Worm (Caenorhabditis elegans): Measurements from ENCODE around the gene gba-2.
"Not testable (repeated sequence)": the region's sequence is repeated elsewhere in the genome, so short reads cannot be mapped to it uniquely, and the experiment has no call there.

gba-2 gene

ce11 chrII:2186329-2186728 is at the start of gene gba-2:
gba-2 (minus strand) TSS chrII:2186434.
- TF ChIP-seq hlh-17 (GFP tag; optimal IDR thresholded peaks at IDR 0.05; ENCODE audit: borderline replicate concordance) (no peak), elt-2 (tag; optimal IDR thresholded peaks at IDR 0.05) (peak; percentile 42), egl-27 (tag; optimal IDR thresholded peaks at IDR 0.05) (no peak), nhr-84 (tag; optimal IDR thresholded peaks at IDR 0.05) (no peak), zag-1 (tag; optimal IDR thresholded peaks at IDR 0.05) (no peak), lin-15B (tag; optimal IDR thresholded peaks at IDR 0.05) (no peak)

DNA sequence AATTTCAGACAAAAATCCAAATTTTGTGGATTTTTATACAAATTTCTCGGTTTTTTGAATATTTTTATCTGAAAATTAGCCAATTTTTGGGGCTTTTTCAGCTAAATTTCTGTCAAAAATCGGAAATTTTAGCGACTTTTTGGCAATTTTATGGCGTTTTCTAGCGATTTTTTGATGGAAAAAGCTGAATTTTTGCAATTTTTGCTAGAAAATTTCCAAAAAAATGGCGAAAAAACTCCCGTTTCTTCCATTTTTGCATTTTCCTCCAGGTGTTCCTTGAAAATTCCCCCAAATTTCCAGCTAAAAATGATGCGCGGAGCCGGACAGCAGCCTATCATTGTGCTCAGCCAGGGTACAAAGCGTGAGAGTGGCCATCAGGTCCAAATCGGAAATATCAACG is 47.0 kb upstream of the gba-2 start, which contains the start of gene cct-3:
Gene cct-3 (plus strand): TSS at position 301 of the 400 bp plus-strand sequence.
- TF ChIP-seq ztf-11 (tag; optimal IDR thresholded peaks at IDR 0.05): no peak
- TF ChIP-seq efl-1 (optimal IDR thresholded peaks at IDR 0.05): no peak
- peak in 1 of 2 experiments; percentile 59 for TF ChIP-seq efl-1 (GFP tag; optimal IDR thresholded peaks at IDR 0.05 in 1 of 2)

DNA sequence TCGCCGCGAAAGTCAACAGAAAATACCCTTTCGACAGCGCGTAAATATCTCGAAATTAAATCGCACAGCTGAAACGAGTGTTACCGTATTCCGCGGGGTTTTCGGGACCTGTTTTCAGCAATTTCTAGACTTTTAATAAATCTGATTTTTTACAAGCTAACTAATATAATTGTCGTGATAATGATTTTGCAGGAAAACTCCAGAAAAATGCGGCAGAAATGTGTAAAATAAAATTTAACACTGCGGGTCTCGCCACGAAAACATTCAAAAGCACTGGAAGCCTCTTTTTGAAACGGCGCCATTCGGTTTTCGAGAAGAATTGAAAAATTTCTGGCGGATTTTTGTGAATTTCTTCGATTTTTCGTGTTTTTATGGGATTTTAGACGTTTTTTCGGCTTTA is 46.2 kb upstream of the gba-2 start, which contains the start of gene F54A3.6:
Gene F54A3.6 (minus strand): TSS at position 42 of the 400 bp plus-strand sequence.
- TF ChIP-seq lsy-2 (tag; optimal IDR thresholded peaks at IDR 0.05) (peak; percentile 60 to 90), efl-1 (optimal IDR thresholded peaks at IDR 0.05) (peak; percentile 9 to 15), isw-1 (GFP tag; IDR thresholded peaks at IDR 0.05) (peak; percentile 57)
- TF ChIP-seq efl-1 (GFP tag; optimal IDR thresholded peaks at IDR 0.05 in 1 of 2): not testable (repeated sequence)

ce11 chrII:2230368-2230767 is 44.1 kb upstream of the gba-2 start:
- TF ChIP-seq sup-37 (GFP tag; optimal IDR thresholded peaks at IDR 0.05) (no peak), nhr-85 (tag) (peak; percentile 4)

DNA sequence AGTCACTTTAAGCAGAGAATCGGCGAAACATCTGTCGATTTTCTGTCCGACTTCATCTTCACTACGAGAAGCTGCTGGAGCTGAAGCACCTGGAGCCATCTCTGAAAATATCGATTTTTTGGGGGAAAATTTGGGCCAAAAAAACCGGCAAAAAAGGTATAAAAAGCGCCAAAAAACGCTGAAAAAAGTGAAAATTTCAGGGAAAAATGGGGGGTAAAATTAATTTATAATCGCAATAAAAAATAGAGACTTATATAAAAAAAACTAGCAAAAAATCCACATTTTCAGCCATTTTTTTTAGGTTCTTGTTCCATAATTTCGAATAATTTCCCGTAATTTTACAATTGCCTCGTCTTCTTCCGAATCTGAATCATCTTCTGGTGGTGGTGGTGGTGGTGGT is 39.4 kb upstream of the gba-2 start, which contains the start of gene F54A3.5:
Gene F54A3.5 (minus strand): TSS at position 101 of the 400 bp plus-strand sequence.
- TF ChIP-seq mdl-1 (tag; optimal IDR thresholded peaks at IDR 0.05) (no peak), ets-5 (GFP tag; IDR thresholded peaks at IDR 0.05) (no peak), alr-1 (tag; optimal IDR thresholded peaks at IDR 0.05; ENCODE audit: borderline replicate concordance) (no peak), aha-1 (tag; optimal IDR thresholded peaks at IDR 0.05) (no peak), rnt-1 (tag; optimal IDR thresholded peaks at IDR 0.05) (no peak), egl-27 (tag; optimal IDR thresholded peaks at IDR 0.05) (no peak), ceh-82 (tag; optimal IDR thresholded peaks at IDR 0.05) (no peak), grh-1 (GFP tag; IDR thresholded peaks at IDR 0.05) (no peak), lir-3 (tag; optimal IDR thresholded peaks at IDR 0.05; ENCODE audit: poor library complexity) (no peak), snpc-4 (tag; optimal IDR thresholded peaks at IDR 0.05) (no peak), nhr-90 (tag; optimal IDR thresholded peaks at IDR 0.05; ENCODE audit: poor library complexity) (no peak), fkh-4 (tag; optimal IDR thresholded peaks at IDR 0.05; ENCODE audit: borderline replicate concordance) (no peak), egl-13 (tag; optimal IDR thresholded peaks at IDR 0.05) (no peak), aly-2 (tag; optimal IDR thresholded peaks at IDR 0.05) (no peak), mab-9 (GFP tag; IDR thresholded peaks at IDR 0.05) (no peak), sox-4 (tag; optimal IDR thresholded peaks at IDR 0.05) (no peak), blmp-1 (tag; optimal IDR thresholded peaks at IDR 0.05) (no peak)

- TF ChIP-seq lin-14 (GFP tag; optimal IDR thresholded peaks at IDR 0.05) (no peak), nhr-20 (tag; optimal IDR thresholded peaks at IDR 0.05) (no peak), unc-130 (tag; optimal IDR thresholded peaks at IDR 0.05) (no peak), rnt-1 (tag; optimal IDR thresholded peaks at IDR 0.05) (no peak), zip-4 (GFP tag; optimal IDR thresholded peaks at IDR 0.05) (no peak), lin-39 (tag; optimal IDR thresholded peaks at IDR 0.05) (no peak), aha-1 (tag; optimal IDR thresholded peaks at IDR 0.05) (no peak), nhr-85 (tag) (no peak), nhr-84 (tag; optimal IDR thresholded peaks at IDR 0.05) (no peak), ceh-8 (GFP tag; optimal IDR thresholded peaks at IDR 0.05) (no peak), efl-1 (optimal IDR thresholded peaks at IDR 0.05) (no peak), efl-1 (GFP tag; optimal IDR thresholded peaks at IDR 0.05 in 1 of 2) (no peak), nhr-47 (tag; optimal IDR thresholded peaks at IDR 0.05) (no peak), dsc-1 (tag; optimal IDR thresholded peaks at IDR 0.05) (no peak), ceh-63 (GFP tag; optimal IDR thresholded peaks at IDR 0.05) (no peak), unc-62 (GFP tag; optimal IDR thresholded peaks at IDR 0.05) (no peak), unc-86 (tag; optimal IDR thresholded peaks at IDR 0.05) (no peak)
These were observed 37.2 kb upstream of the gba-2 start, which contains the start of gene cbs-2 for ce11 chrII:2223467-2223866. cbs-2 (minus strand) TSS chrII:2223567.

Measured in whole organism, L1 larva.